Fruit fly (Drosophila melanogaster): ENCODE measurements around the gene CG34174.

Gene CG34174

dm6 chr2L:2171366-2172078, 42.5 kb upstream of the CG34174 start:
- TF ChIP-seq CG32532 (GFP tag; IDR thresholded peaks at IDR 0.05), result peak; percentile 45; the same call in 1 of the 2 replicates
- peak; percentile 50 for TF ChIP-seq CG12769 (tag; optimal IDR thresholded peaks at IDR 0.05)
- TF ChIP-seq nmo (GFP tag; optimal IDR thresholded peaks at IDR 0.05), result no peak
- peak; percentile 77 for TF ChIP-seq GATAe (GFP tag; conservative IDR thresholded peaks at IDR 0.05)
- no peak for TF ChIP-seq maf-S (GFP tag; optimal IDR thresholded peaks at IDR 0.05)
- no peak for TF ChIP-seq CG15601 (tag; optimal IDR thresholded peaks at IDR 0.05)
- no peak for TF ChIP-seq chm (GFP tag; IDR thresholded peaks at IDR 0.05)
- no peak for TF ChIP-seq CG7839 (tag; optimal IDR thresholded peaks at IDR 0.05)
- TF ChIP-seq CG15514 (GFP tag; optimal IDR thresholded peaks at IDR 0.05), result peak; percentile 26
- peak; percentile 26 for TF ChIP-seq CG2678 (tag; optimal IDR thresholded peaks at IDR 0.05)
- TF ChIP-seq CoRest (tag; optimal IDR thresholded peaks at IDR 0.05), result peak; percentile 10
- TF ChIP-seq Hmr (GFP tag; optimal IDR thresholded peaks at IDR 0.05), result peak; percentile 43
- peak; percentile 73 for TF ChIP-seq Nf-YB (GFP tag; optimal IDR thresholded peaks at IDR 0.05)
- TF ChIP-seq grn (GFP tag; optimal IDR thresholded peaks at IDR 0.05), result peak; percentile 80
- peak; percentile 20 for TF ChIP-seq D19A (tag; optimal IDR thresholded peaks at IDR 0.05)
- peak; percentile 95 for TF ChIP-seq crol (GFP tag; IDR thresholded peaks at IDR 0.05)
- peak; percentile 42 for TF ChIP-seq Hand (GFP tag; optimal IDR thresholded peaks at IDR 0.05)
- TF ChIP-seq disco-r (GFP tag; optimal IDR thresholded peaks at IDR 0.05), result no peak
- TF ChIP-seq lbe (GFP tag; optimal IDR thresholded peaks at IDR 0.05), result peak; percentile 35
- TF ChIP-seq ATbp (GFP tag; optimal IDR thresholded peaks at IDR 0.05), result peak; percentile 25
- no peak for TF ChIP-seq CG1024 (GFP tag; IDR thresholded peaks at IDR 0.05)
- 0 out of 2 replicates have a peak, but pooled peaks have one; percentile 15 for TF ChIP-seq Taf1 (GFP tag; IDR thresholded peaks at IDR 0.05)
- TF ChIP-seq CG4854 (GFP tag; optimal IDR thresholded peaks at IDR 0.05), result no peak
- TF ChIP-seq sug (tag; optimal IDR thresholded peaks at IDR 0.05), result peak; percentile 87
- peak; percentile 66 for TF ChIP-seq kah (GFP tag; optimal IDR thresholded peaks at IDR 0.05)
- TF ChIP-seq schlank (tag; optimal IDR thresholded peaks at IDR 0.05), result peak; percentile 3
- peak; percentile 29 for TF ChIP-seq HmgZ (tag; optimal IDR thresholded peaks at IDR 0.05)
- no peak for TF ChIP-seq MESR4 (GFP tag; optimal IDR thresholded peaks at IDR 0.05)
- peak; percentile 57 for TF ChIP-seq grau (tag; optimal IDR thresholded peaks at IDR 0.05)
- TF ChIP-seq cwo (GFP tag; optimal IDR thresholded peaks at IDR 0.05), result peak; percentile 63
- peak in 1 of 2 experiments; percentile 54 for TF ChIP-seq Eip74EF (GFP tag; optimal IDR thresholded peaks at IDR 0.05)
- TF ChIP-seq chinmo (GFP tag; IDR thresholded peaks at IDR 0.05; ENCODE audit: partially characterized antibody), result peak; percentile 52; the same call in 1 of the 4 replicates
- TF ChIP-seq lab (GFP tag; optimal IDR thresholded peaks at IDR 0.05), result peak; percentile 83
- TF ChIP-seq CG10147 (GFP tag; optimal IDR thresholded peaks at IDR 0.05), result peak; percentile 27
- peak; percentile 68 for TF ChIP-seq mirr (GFP tag; optimal IDR thresholded peaks at IDR 0.05)
- no peak for TF ChIP-seq BtbVII (GFP tag; optimal IDR thresholded peaks at IDR 0.05)
- TF ChIP-seq CG12071 (GFP tag; optimal IDR thresholded peaks at IDR 0.05), result peak; percentile 3
- peak; percentile 99 for TF ChIP-seq aop (GFP tag; IDR thresholded peaks at IDR 0.05)
- no peak for TF ChIP-seq CG15011 (GFP tag; optimal IDR thresholded peaks at IDR 0.05)
- peak; percentile 6 for TF ChIP-seq Med (GFP tag)
- TF ChIP-seq CG2889 (GFP tag; IDR thresholded peaks at IDR 0.05), result no peak
- TF ChIP-seq rib (GFP tag; IDR thresholded peaks at IDR 0.05), result 0 out of 2 replicates have a peak, but pooled peaks have one; percentile 29
- TF ChIP-seq sd (tag; optimal IDR thresholded peaks at IDR 0.05), result peak; percentile 88
- peak; percentile 76 for TF ChIP-seq CG34376 (GFP tag; optimal IDR thresholded peaks at IDR 0.05)
- peak; percentile 49 for TF ChIP-seq Nf-YC (tag; optimal IDR thresholded peaks at IDR 0.05)
- TF ChIP-seq Jarid2 (GFP tag; optimal IDR thresholded peaks at IDR 0.05), result peak; percentile 19
- TF ChIP-seq Fer1 (GFP tag; optimal IDR thresholded peaks at IDR 0.05), result peak; percentile 35
- TF ChIP-seq Hey (tag; optimal IDR thresholded peaks at IDR 0.05), result peak; percentile 23

Measured in whole organism, embryonic.